Worm (Caenorhabditis elegans) whole organism, mixed stage, embryonic: ENCODE data around the gene daf-19.

Experiments
- elt-3 ChIP-seq: fragments of 150-350 bp; optimal IDR thresholded peaks from 2 replicates; lab custom pipeline; 2014; ENCODE audit warnings: missing biosample characterization, missing genetic modification characterization
- lin-13 ChIP-seq: fragments of 150-350 bp; optimal IDR thresholded peaks from 2 replicates; lab custom pipeline; 2014; ENCODE audit warnings: missing biosample characterization, missing genetic modification characterization
- nhr-76 ChIP-seq: sonication (generic microtip); optimal IDR thresholded peaks from 2 replicates; lab custom pipeline; 2017; ENCODE audit warnings: missing biosample characterization, missing genetic modification characterization
- unc-62 ChIP-seq: fragments of 150-350 bp; optimal IDR thresholded peaks from 2 replicates; lab custom pipeline; 2014; ENCODE audit warnings: missing biosample characterization, missing genetic modification reagents, missing genetic modification characterization

DNA sequence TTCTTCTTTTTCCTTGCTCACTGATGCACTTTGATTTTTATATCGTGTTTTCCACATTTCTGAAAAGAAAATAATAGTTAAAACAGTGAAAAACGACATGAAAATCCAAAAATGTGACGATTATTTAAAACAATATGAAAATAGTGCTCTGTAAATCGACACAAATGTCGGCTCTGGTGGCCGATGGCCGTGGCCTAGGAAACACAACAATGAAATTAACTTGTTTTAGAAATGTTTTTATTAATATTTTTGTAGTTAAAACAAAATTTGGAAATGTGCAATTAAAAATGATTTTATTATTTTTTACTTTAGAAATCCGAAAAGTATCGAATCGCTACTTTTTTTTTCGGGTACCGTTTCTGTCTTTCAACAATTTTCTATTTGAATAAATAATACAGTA lies 31.6 kb upstream of the daf-19 start, which contains the start of gene arv-1:
- no peak for TF ChIP-seq unc-62 (GFP tag; lab: Kevin White, UChicago)
- TF ChIP-seq nhr-76 = no peak
- no peak for TF ChIP-seq elt-3 (tag; lab: Kevin White, UChicago)
- no peak for TF ChIP-seq lin-13
